Worm (Caenorhabditis elegans): ENCODE measurements around the gene pno-1.

DNA sequence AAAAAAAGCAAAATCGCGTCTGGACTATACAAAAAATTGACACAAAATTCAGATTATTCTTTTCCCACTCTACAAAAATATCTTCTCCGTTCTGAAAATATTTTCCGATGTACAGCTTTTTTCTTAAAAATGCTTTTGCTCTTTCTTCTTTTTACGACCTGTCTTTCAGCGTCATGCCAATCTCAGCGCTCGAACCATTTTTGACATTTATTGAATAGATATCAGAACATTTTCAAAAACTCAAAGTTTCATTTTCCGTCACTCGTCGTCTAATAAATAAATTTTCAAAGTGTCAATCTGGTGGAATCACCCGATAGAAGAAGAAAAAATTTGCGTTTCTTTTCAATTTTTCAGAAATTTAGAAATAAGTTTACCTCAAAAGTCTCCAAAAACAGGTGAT, 1.3 kb downstream of the pno-1 start:
- TF ChIP-seq madf-3 (GFP tag; IDR thresholded peaks at IDR 0.05) (no peak), egl-44 (GFP tag; IDR thresholded peaks at IDR 0.05) (no peak), ama-1 (optimal IDR thresholded peaks at IDR 0.05) (no peak), ama-1 (GFP tag; optimal IDR thresholded peaks at IDR 0.05) (no peak), snpc-4 (GFP tag; optimal IDR thresholded peaks at IDR 0.05) (no peak), snpc-4 (tag; optimal IDR thresholded peaks at IDR 0.05) (no peak), lin-54 (GFP tag; optimal IDR thresholded peaks at IDR 0.05) (peak; percentile 6), F55B11.4 (tag; optimal IDR thresholded peaks at IDR 0.05; ENCODE audit: borderline replicate concordance, insufficient read depth) (no peak), unc-62 (GFP tag; optimal IDR thresholded peaks at IDR 0.05) (peak; percentile 97), pbrm-1 (GFP tag; IDR thresholded peaks at IDR 0.05) (no peak)

Data from whole organism, young adult.